Fruit fly (Drosophila melanogaster): ENCODE results near the gene CG13117.

dm6 chr2L:9704343-9704742 is 32.1 kb upstream of the CG13117 start:
- no peak for TF ChIP-seq Myc (optimal IDR thresholded peaks at IDR 0.05)
- no peak for TF ChIP-seq psq (optimal IDR thresholded peaks at IDR 0.05)
- no peak for TF ChIP-seq insv (optimal IDR thresholded peaks at IDR 0.05)
- no peak for TF ChIP-seq h (optimal IDR thresholded peaks at IDR 0.05)
- no peak for TF ChIP-seq Sin3A (optimal IDR thresholded peaks at IDR 0.05)
